Fruit fly (Drosophila melanogaster): ENCODE measurements around the gene Fntb.

Fntb gene

dm6 chr3R:16449187-16449973 lies 16.6 kb downstream of the Fntb start (continued):
- peak; percentile 94 for TF ChIP-seq CG30431 (GFP tag; optimal IDR thresholded peaks at IDR 0.05)
- TF ChIP-seq vnd (GFP tag; IDR thresholded peaks at IDR 0.05; ENCODE audit: partially characterized antibody): peak; percentile 12; the same call in 1 of the 3 replicates
- peak; percentile 95 for TF ChIP-seq tap (tag; optimal IDR thresholded peaks at IDR 0.05)
- TF ChIP-seq dpn (GFP tag; optimal IDR thresholded peaks at IDR 0.05): peak; percentile 92 to 95
- TF ChIP-seq pnt (GFP tag; optimal IDR thresholded peaks at IDR 0.05): peak; percentile 96
- TF ChIP-seq CG9817 (tag; optimal IDR thresholded peaks at IDR 0.05): peak; percentile 95
- peak; percentile 93 for TF ChIP-seq CG6689 (GFP tag; IDR thresholded peaks at IDR 0.05)
- TF ChIP-seq ap (GFP tag; IDR thresholded peaks at IDR 0.05): peak; percentile 90
- TF ChIP-seq twi (tag; optimal IDR thresholded peaks at IDR 0.05): peak; percentile 93
- peak; percentile 99 for TF ChIP-seq zfh1 (GFP tag; IDR thresholded peaks at IDR 0.05)
- peak; percentile 96 for TF ChIP-seq nom (GFP tag; optimal IDR thresholded peaks at IDR 0.05)
- TF ChIP-seq CG6765 (GFP tag; optimal IDR thresholded peaks at IDR 0.05): no peak
- TF ChIP-seq bcd (GFP tag; optimal IDR thresholded peaks at IDR 0.05): peak; percentile 85
- TF ChIP-seq klu (GFP tag; IDR thresholded peaks at IDR 0.05): peak; percentile 77
- peak; percentile 74 for TF ChIP-seq gro (GFP tag; optimal IDR thresholded peaks at IDR 0.05)
- TF ChIP-seq salm (tag; optimal IDR thresholded peaks at IDR 0.05): peak; percentile 85
- peak; percentile 61 for TF ChIP-seq pho (GFP tag; optimal IDR thresholded peaks at IDR 0.05)
- peak; percentile 97 for TF ChIP-seq CG1603 (tag; optimal IDR thresholded peaks at IDR 0.05)
- peak; percentile 90 for TF ChIP-seq Aef1 (GFP tag; IDR thresholded peaks at IDR 0.05)
- TF ChIP-seq CG13894 (tag; optimal IDR thresholded peaks at IDR 0.05): peak; percentile 21
- peak in 1 of 2 experiments; percentile 38 for TF ChIP-seq crp (GFP tag; optimal IDR thresholded peaks at IDR 0.05)
- TF ChIP-seq Dref (GFP tag; IDR thresholded peaks at IDR 0.05): no peak
- no peak for TF ChIP-seq tio (GFP tag; optimal IDR thresholded peaks at IDR 0.05)
- TF ChIP-seq Kr (GFP tag; optimal IDR thresholded peaks at IDR 0.05): peak; percentile 71
- TF ChIP-seq Ptx1 (GFP tag; IDR thresholded peaks at IDR 0.05): peak; percentile 94
- no peak for TF ChIP-seq cad (GFP tag; optimal IDR thresholded peaks at IDR 0.05)
- peak; percentile 81 for TF ChIP-seq CG11560 (tag; IDR thresholded peaks at IDR 0.05)
- peak; percentile 94 for TF ChIP-seq E2f1 (GFP tag; IDR thresholded peaks at IDR 0.05)
- TF ChIP-seq sna (GFP tag; IDR thresholded peaks at IDR 0.05; ENCODE audit: partially characterized antibody): no peak
- peak; percentile 16 for TF ChIP-seq CG4282 (GFP tag; optimal IDR thresholded peaks at IDR 0.05)
- peak; percentile 94 for TF ChIP-seq Asciz (GFP tag; optimal IDR thresholded peaks at IDR 0.05)
- peak; percentile 92 for TF ChIP-seq Opbp (GFP tag; IDR thresholded peaks at IDR 0.05; ENCODE audit: partially characterized antibody)
- TF ChIP-seq jumu (GFP tag; optimal IDR thresholded peaks at IDR 0.05): peak; percentile 95
- TF ChIP-seq CG6683 (GFP tag; optimal IDR thresholded peaks at IDR 0.05): peak; percentile 49
- TF ChIP-seq PHDP (tag; optimal IDR thresholded peaks at IDR 0.05): peak; percentile 90
- no peak for TF ChIP-seq Sin3A (optimal IDR thresholded peaks at IDR 0.05)
- TF ChIP-seq Nf-YC (tag; optimal IDR thresholded peaks at IDR 0.05): peak; percentile 70
- no peak for TF ChIP-seq zf30C (GFP tag; optimal IDR thresholded peaks at IDR 0.05)
- no peak for TF ChIP-seq CG34224 (GFP tag; IDR thresholded peaks at IDR 0.05; ENCODE audit: partially characterized antibody)
- peak; percentile 96 for TF ChIP-seq ase (GFP tag; IDR thresholded peaks at IDR 0.05)
- TF ChIP-seq nerfin-2 (GFP tag; IDR thresholded peaks at IDR 0.05; ENCODE audit: partially characterized antibody): no peak
- TF ChIP-seq org-1 (GFP tag; optimal IDR thresholded peaks at IDR 0.05): peak; percentile 88
- TF ChIP-seq ftz-f1 (GFP tag; optimal IDR thresholded peaks at IDR 0.05): no peak
- TF ChIP-seq CG16813 (GFP tag; IDR thresholded peaks at IDR 0.05; ENCODE audit: partially characterized antibody): peak; percentile 82
- peak; percentile 65; the same call in 1 of the 2 replicates for TF ChIP-seq toy (GFP tag; IDR thresholded peaks at IDR 0.05)
- TF ChIP-seq Abd-B (GFP tag; optimal IDR thresholded peaks at IDR 0.05): peak; percentile 96
- peak; percentile 65 to 87 for TF ChIP-seq Trl (optimal IDR thresholded peaks at IDR 0.05)
- TF ChIP-seq Trl (GFP tag; optimal IDR thresholded peaks at IDR 0.05): peak; percentile 81
- peak; percentile 73 for TF ChIP-seq CG14965 (GFP tag; optimal IDR thresholded peaks at IDR 0.05; ENCODE audit: borderline replicate concordance)

Measured in whole organism, embryonic.